Fruit fly (Drosophila melanogaster): ENCODE results near the gene CG10654.

CG10654 gene

DNA sequence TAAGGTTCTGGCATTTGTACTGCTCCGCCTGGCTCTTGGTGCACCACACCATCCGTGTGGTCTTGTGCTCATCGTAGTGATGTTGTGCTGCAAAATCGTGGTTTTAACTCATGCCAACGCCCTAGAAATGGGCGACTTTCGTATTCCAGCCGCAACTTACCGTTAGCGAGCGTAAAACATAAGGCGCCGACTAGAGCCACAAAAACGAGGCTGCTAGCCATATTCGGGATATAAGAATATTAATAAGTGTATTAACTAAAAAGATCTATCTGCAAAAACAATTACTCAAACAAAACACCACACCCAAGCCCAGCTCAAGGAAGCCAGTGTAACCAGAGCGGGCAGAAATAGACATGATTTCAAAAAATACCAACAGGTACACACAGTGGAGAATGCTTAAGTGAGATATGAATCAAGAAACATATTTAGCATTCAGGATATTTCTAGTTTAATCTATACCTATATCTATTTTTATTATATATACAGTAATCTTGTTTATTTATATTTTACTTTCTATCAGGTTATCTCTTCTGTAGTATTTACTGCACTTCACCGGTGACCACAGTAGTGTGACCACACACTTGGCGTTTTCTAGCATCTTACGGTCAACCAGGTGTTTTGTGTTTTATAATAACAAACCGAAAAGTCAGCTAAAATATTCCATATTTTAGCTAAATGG lies 25.9 kb upstream of the CG10654 start, which contains the start of the genes Tsf2 and CG34242 (continued):
- peak; percentile 81 for TF ChIP-seq dmrt99B (tag; optimal IDR thresholded peaks at IDR 0.05)
- TF ChIP-seq ind (GFP tag; optimal IDR thresholded peaks at IDR 0.05), result peak; percentile 91
- no peak for TF ChIP-seq CG34376 (GFP tag; optimal IDR thresholded peaks at IDR 0.05)
- peak; percentile 70 for TF ChIP-seq kay (GFP tag; optimal IDR thresholded peaks at IDR 0.05)
- peak; percentile 6 for TF ChIP-seq fd3F (GFP tag; optimal IDR thresholded peaks at IDR 0.05)
- TF ChIP-seq CG3281 (GFP tag; optimal IDR thresholded peaks at IDR 0.05), result peak; percentile 71
- TF ChIP-seq lov (optimal IDR thresholded peaks at IDR 0.05), result no peak
- peak; percentile 74; the same call in 1 of the 3 replicates for TF ChIP-seq lov (GFP tag; IDR thresholded peaks at IDR 0.05)
- TF ChIP-seq onecut (GFP tag; IDR thresholded peaks at IDR 0.05), result peak; percentile 50; the same call in 1 of the 2 replicates
- TF ChIP-seq CG9215 (GFP tag; IDR thresholded peaks at IDR 0.05), result peak; percentile 86
- no peak for TF ChIP-seq CG5180 (GFP tag; optimal IDR thresholded peaks at IDR 0.05)
- no peak for TF ChIP-seq Deaf1 (tag; optimal IDR thresholded peaks at IDR 0.05)
- TF ChIP-seq Sin3A (optimal IDR thresholded peaks at IDR 0.05), result peak; percentile 1
- peak; percentile 29 for TF ChIP-seq Spps (tag; optimal IDR thresholded peaks at IDR 0.05)
- TF ChIP-seq CG7786 (GFP tag; optimal IDR thresholded peaks at IDR 0.05), result no peak
- no peak for TF ChIP-seq NK7.1 (GFP tag; optimal IDR thresholded peaks at IDR 0.05)
- no peak for TF ChIP-seq CG12071 (GFP tag; optimal IDR thresholded peaks at IDR 0.05)
- TF ChIP-seq gsb-n (tag; optimal IDR thresholded peaks at IDR 0.05), result no peak
- no peak for TF ChIP-seq Ets97D (GFP tag; optimal IDR thresholded peaks at IDR 0.05)
- peak; percentile 81; the same call in 2 of the 3 replicates for TF ChIP-seq H15 (GFP tag; IDR thresholded peaks at IDR 0.05)
- no peak for TF ChIP-seq Dll (GFP tag; IDR thresholded peaks at IDR 0.05; ENCODE audit: partially characterized antibody)
- no peak for TF ChIP-seq CG10565 (GFP tag; optimal IDR thresholded peaks at IDR 0.05)
- no peak for TF ChIP-seq CG7745 (tag; optimal IDR thresholded peaks at IDR 0.05)
- TF ChIP-seq gt (GFP tag; IDR thresholded peaks at IDR 0.05), result peak; percentile 55
- TF ChIP-seq salm (tag; optimal IDR thresholded peaks at IDR 0.05), result peak; percentile 4
- peak; percentile 64 for TF ChIP-seq cwo (GFP tag; optimal IDR thresholded peaks at IDR 0.05)
- TF ChIP-seq Med (GFP tag), result peak; percentile 72
- peak; percentile 31; the same call in 1 of the 2 replicates for TF ChIP-seq Poxn (GFP tag; IDR thresholded peaks at IDR 0.05)
- no peak for TF ChIP-seq CG9609 (GFP tag; optimal IDR thresholded peaks at IDR 0.05)
- peak; percentile 92 for TF ChIP-seq CG17359 (tag; optimal IDR thresholded peaks at IDR 0.05)
- peak; percentile 95 for TF ChIP-seq Drgx (GFP tag; IDR thresholded peaks at IDR 0.05)
- TF ChIP-seq CG10462 (GFP tag; optimal IDR thresholded peaks at IDR 0.05), result no peak
- TF ChIP-seq dm (GFP tag; optimal IDR thresholded peaks at IDR 0.05), result no peak
- TF ChIP-seq gcm (GFP tag; optimal IDR thresholded peaks at IDR 0.05), result no peak
- TF ChIP-seq CTCF (GFP tag; optimal IDR thresholded peaks at IDR 0.05), result peak; percentile 10
- no peak for TF ChIP-seq CG12236 (GFP tag; optimal IDR thresholded peaks at IDR 0.05)
- no peak for TF ChIP-seq Neu2 (GFP tag; optimal IDR thresholded peaks at IDR 0.05; ENCODE audit: borderline replicate concordance)
- TF ChIP-seq tgo (GFP tag; IDR thresholded peaks at IDR 0.05), result peak; percentile 94
- TF ChIP-seq chinmo (GFP tag; IDR thresholded peaks at IDR 0.05; ENCODE audit: partially characterized antibody), result no peak
- peak; percentile 97 for TF ChIP-seq Xrp1 (GFP tag; IDR thresholded peaks at IDR 0.05)
- TF ChIP-seq disco-r (GFP tag; optimal IDR thresholded peaks at IDR 0.05), result no peak
- peak; percentile 87 for TF ChIP-seq YL-1 (GFP tag; optimal IDR thresholded peaks at IDR 0.05)
- peak; percentile 76 for TF ChIP-seq CG7271 (tag; optimal IDR thresholded peaks at IDR 0.05)
- peak; percentile 91 for TF ChIP-seq Gug (GFP tag; IDR thresholded peaks at IDR 0.05)
- TF ChIP-seq cas (GFP tag; IDR thresholded peaks at IDR 0.05), result peak; percentile 84
- peak; percentile 58 for TF ChIP-seq CG9817 (tag; optimal IDR thresholded peaks at IDR 0.05)
- TF ChIP-seq CG10543 (GFP tag; optimal IDR thresholded peaks at IDR 0.05), result peak; percentile 52
- no peak for TF ChIP-seq Bdp1 (GFP tag; optimal IDR thresholded peaks at IDR 0.05)
- TF ChIP-seq tna (GFP tag; IDR thresholded peaks at IDR 0.05; ENCODE audit: partially characterized antibody), result no peak
- TF ChIP-seq MTF-1 (GFP tag; optimal IDR thresholded peaks at IDR 0.05; ENCODE audit: borderline replicate concordance), result peak; percentile 39
- TF ChIP-seq Sox102F (GFP tag; optimal IDR thresholded peaks at IDR 0.05), result no peak
